Worm (Caenorhabditis elegans): ENCODE measurements around the gene fbxa-65.

DNA sequence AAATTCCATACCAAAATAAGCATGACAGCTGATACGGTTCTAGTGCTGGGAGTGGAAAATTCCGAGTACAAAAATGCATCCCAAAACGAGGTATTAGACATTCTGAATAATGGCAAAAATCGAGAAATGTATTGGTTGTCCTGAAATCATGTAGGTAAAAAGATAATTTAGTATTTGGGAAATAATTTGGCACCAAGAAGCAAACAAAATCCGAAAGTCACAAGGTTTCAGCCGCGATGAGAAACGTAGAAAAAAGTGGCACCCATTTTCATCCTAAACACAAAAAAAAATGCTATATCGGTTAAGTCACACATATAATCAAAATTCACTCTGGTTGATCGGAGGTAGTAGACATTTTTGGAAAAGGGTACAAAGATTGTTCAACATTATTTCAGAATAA, 48.5 kb downstream of the fbxa-65 start, which contains the start of gene srx-122:
- no peak for TF ChIP-seq ref-1 (GFP tag; conservative IDR thresholded peaks at IDR 0.05)
- TF ChIP-seq flt-1 (GFP tag; IDR thresholded peaks at IDR 0.05), result no peak
- no peak for TF ChIP-seq tab-1 (GFP tag; IDR thresholded peaks at IDR 0.05)

All from whole organism, midembryonic.